Worm (Caenorhabditis elegans): ENCODE measurements around the gene F35A5.5.

- TF ChIP-seq dao-5 (tag; optimal IDR thresholded peaks at IDR 0.05) = no peak
- TF ChIP-seq him-1 (tag; optimal IDR thresholded peaks at IDR 0.05) = no peak
These were observed 36.2 kb downstream of the F35A5.5 start, which contains the start of gene T14G12.6 for ce11 chrX:3759345-3759744.

Measured in whole organism, L4/young adult.